Fruit fly (Drosophila melanogaster) S2 (cell line): Measurements from ENCODE around the gene CG4462.

Source experiments
- CG8478 ChIP-seq: fragments of >200 bp; optimal IDR thresholded peaks from 2 replicates; lab custom pipeline; 2018
- CTCF ChIP-seq, 2 experiments: fragments of >200 bp; optimal IDR thresholded peaks; 2 replicates each; lab custom pipeline; 2018

Gene CG4462

dm6 chr3R:19915312-19915711, 9.9 kb downstream of the CG4462 start, which contains the start of the genes Xport-A and Xport-B:
Gene Xport-A (minus strand): TSS chr3R:19915412.
Gene Xport-B (minus strand): TSS chr3R:19915412.
- TF ChIP-seq CTCF (optimal IDR thresholded peaks at IDR 0.05; lab: Kevin White, UChicago) = no peak
- no peak for TF ChIP-seq CG8478 (lab: Kevin White, UChicago)

- no peak for TF ChIP-seq CTCF (optimal IDR thresholded peaks at IDR 0.05; lab: Kevin White, UChicago)
- TF ChIP-seq CG8478 (lab: Kevin White, UChicago) = no peak
These were observed 14.1 kb downstream of the CG4462 start for dm6 chr3R:19911030-19911429.

dm6 chr3R:19910302-19911029, 14.7 kb downstream of the CG4462 start:
- TF ChIP-seq CTCF (optimal IDR thresholded peaks at IDR 0.05; lab: Kevin White, UChicago) (no peak), CG8478 (lab: Kevin White, UChicago) (no peak)

dm6 chr3R:19909541-19910182, 15.5 kb downstream of the CG4462 start:
- TF ChIP-seq CG8478 (lab: Kevin White, UChicago) = no peak
- TF ChIP-seq CTCF (optimal IDR thresholded peaks at IDR 0.05; lab: Kevin White, UChicago) = no peak

dm6 chr3R:19908863-19909343, 16.3 kb downstream of the CG4462 start:
- TF ChIP-seq CG8478 (lab: Kevin White, UChicago) (no peak), CTCF (optimal IDR thresholded peaks at IDR 0.05; lab: Kevin White, UChicago) (no peak)

dm6 chr3R:19905932-19906439, 19.2 kb downstream of the CG4462 start:
- no peak for TF ChIP-seq CTCF (optimal IDR thresholded peaks at IDR 0.05; lab: Kevin White, UChicago)
- TF ChIP-seq CG8478 (lab: Kevin White, UChicago) = no peak

dm6 chr3R:19904865-19905373, 20.3 kb downstream of the CG4462 start, which contains the start of the genes Surf6 and RhoGAP92B:
Gene Surf6 (minus strand): TSS chr3R:19904868.
Gene RhoGAP92B (plus strand): TSS chr3R:19905164.
- TF ChIP-seq CTCF (optimal IDR thresholded peaks at IDR 0.05; lab: Kevin White, UChicago) (peak in 1 of 2 experiments; percentile 9), CG8478 (lab: Kevin White, UChicago) (no peak)

- TF ChIP-seq CG8478 (lab: Kevin White, UChicago) (no peak), CTCF (optimal IDR thresholded peaks at IDR 0.05; lab: Kevin White, UChicago) (no peak)
These were observed 22.0 kb downstream of the CG4462 start, which contains the start of gene ClpX for dm6 chr3R:19902926-19903739. Gene ClpX (minus strand): TSS chr3R:19903689.

- TF ChIP-seq CTCF (optimal IDR thresholded peaks at IDR 0.05; lab: Kevin White, UChicago) (no peak), CG8478 (lab: Kevin White, UChicago) (no peak)
These were observed 22.8 kb downstream of the CG4462 start for dm6 chr3R:19902328-19902727.

dm6 chr3R:19901742-19902141, 23.4 kb downstream of the CG4462 start:
- TF ChIP-seq CTCF (optimal IDR thresholded peaks at IDR 0.05; lab: Kevin White, UChicago) (no peak), CG8478 (lab: Kevin White, UChicago) (no peak)

dm6 chr3R:19895305-19895704, 29.9 kb downstream of the CG4462 start:
- no peak for TF ChIP-seq CTCF (optimal IDR thresholded peaks at IDR 0.05; lab: Kevin White, UChicago)
- no peak for TF ChIP-seq CG8478 (lab: Kevin White, UChicago)

dm6 chr3R:19892046-19892445, 33.1 kb downstream of the CG4462 start:
- TF ChIP-seq CG8478 (lab: Kevin White, UChicago) = no peak
- no peak for TF ChIP-seq CTCF (optimal IDR thresholded peaks at IDR 0.05; lab: Kevin White, UChicago)

dm6 chr3R:19891363-19891762, 33.8 kb downstream of the CG4462 start:
- TF ChIP-seq CG8478 (lab: Kevin White, UChicago) (no peak), CTCF (optimal IDR thresholded peaks at IDR 0.05; lab: Kevin White, UChicago) (no peak)
